Fruit fly (Drosophila melanogaster): ENCODE results near the gene RpS19b.

RpS19b gene

dm6 chr3R:23888273-23889220 is 44.8 kb downstream of the RpS19b start (continued):
- TF ChIP-seq CG16779 (GFP tag; IDR thresholded peaks at IDR 0.05) (no peak), Gsc (GFP tag; IDR thresholded peaks at IDR 0.05) (no peak), crp (GFP tag; optimal IDR thresholded peaks at IDR 0.05) (no peak), phol (tag; optimal IDR thresholded peaks at IDR 0.05) (peak; percentile 38), Doc2 (GFP tag; IDR thresholded peaks at IDR 0.05) (no peak), CG42726 (GFP tag; IDR thresholded peaks at IDR 0.05; ENCODE audit: partially characterized antibody) (no peak), CG15011 (GFP tag; optimal IDR thresholded peaks at IDR 0.05) (no peak), Sry-β (GFP tag; optimal IDR thresholded peaks at IDR 0.05) (no peak), nmo (GFP tag; optimal IDR thresholded peaks at IDR 0.05) (peak; percentile 24), Bteb2 (GFP tag; optimal IDR thresholded peaks at IDR 0.05) (no peak), bsh (GFP tag; optimal IDR thresholded peaks at IDR 0.05) (peak in 1 of 2 experiments; percentile 59), D19A (tag; optimal IDR thresholded peaks at IDR 0.05) (no peak), Sox102F (GFP tag; optimal IDR thresholded peaks at IDR 0.05) (peak; percentile 25), jing (GFP tag; optimal IDR thresholded peaks at IDR 0.05) (peak; percentile 17), bcd (GFP tag; optimal IDR thresholded peaks at IDR 0.05) (peak; percentile 5), corto (GFP tag; optimal IDR thresholded peaks at IDR 0.05) (peak; percentile 66), lab (GFP tag; optimal IDR thresholded peaks at IDR 0.05) (peak; percentile 25), CG8765 (GFP tag; IDR thresholded peaks at IDR 0.05) (no peak), Drgx (GFP tag; IDR thresholded peaks at IDR 0.05) (peak; percentile 31; the same call in 1 of the 2 replicates), Mes4 (GFP tag; optimal IDR thresholded peaks at IDR 0.05) (no peak), salm (tag; optimal IDR thresholded peaks at IDR 0.05) (no peak), crc (GFP tag; optimal IDR thresholded peaks at IDR 0.05) (no peak), CG17186 (GFP tag; optimal IDR thresholded peaks at IDR 0.05) (no peak), Adf1 (GFP tag; IDR thresholded peaks at IDR 0.05) (no peak), E2f1 (GFP tag; IDR thresholded peaks at IDR 0.05) (no peak), Oaz (GFP tag; IDR thresholded peaks at IDR 0.05) (no peak), CG17829 (tag; optimal IDR thresholded peaks at IDR 0.05) (peak; percentile 8), MTF-1 (GFP tag; optimal IDR thresholded peaks at IDR 0.05; ENCODE audit: borderline replicate concordance) (no peak), tup (GFP tag; optimal IDR thresholded peaks at IDR 0.05) (no peak), chn (GFP tag; optimal IDR thresholded peaks at IDR 0.05) (no peak), CG14965 (GFP tag; optimal IDR thresholded peaks at IDR 0.05; ENCODE audit: borderline replicate concordance) (no peak), CG34422 (GFP tag; IDR thresholded peaks at IDR 0.05) (0 out of 3 replicates have a peak, but pooled peaks have one; percentile 24), CG9727 (GFP tag; optimal IDR thresholded peaks at IDR 0.05) (no peak), yki (optimal IDR thresholded peaks at IDR 0.05) (no peak), nau (GFP tag; optimal IDR thresholded peaks at IDR 0.05) (no peak), CG1603 (tag; optimal IDR thresholded peaks at IDR 0.05) (peak; percentile 56), zfh2 (GFP tag; optimal IDR thresholded peaks at IDR 0.05) (no peak), row (GFP tag; IDR thresholded peaks at IDR 0.05) (peak; percentile 51), Atf-2 (GFP tag; optimal IDR thresholded peaks at IDR 0.05) (no peak), Usf (GFP tag; optimal IDR thresholded peaks at IDR 0.05) (no peak), CG4730 (GFP tag; IDR thresholded peaks at IDR 0.05) (0 out of 2 replicates have a peak, but pooled peaks have one; percentile 30), mirr (GFP tag; optimal IDR thresholded peaks at IDR 0.05) (no peak), Deaf1 (tag; optimal IDR thresholded peaks at IDR 0.05) (peak; percentile 9), org-1 (GFP tag; optimal IDR thresholded peaks at IDR 0.05) (no peak), Stat92E (GFP tag; optimal IDR thresholded peaks at IDR 0.05) (no peak), CG1647 (GFP tag; optimal IDR thresholded peaks at IDR 0.05) (no peak), CG15073 (GFP tag; optimal IDR thresholded peaks at IDR 0.05) (no peak), luna (GFP tag; optimal IDR thresholded peaks at IDR 0.05) (no peak)
